Worm (Caenorhabditis elegans) whole organism, L2 larva: ENCODE data around the gene algn-2.
"Not testable (repeated sequence)": the region's sequence is repeated elsewhere in the genome, so short reads cannot be mapped to it uniquely, and the experiment has no call there.

Experiments used
- C34F6.9 ChIP-seq: fragments of 150-350 bp; optimal IDR thresholded peaks from 2 replicates; lab custom pipeline; 2014; ENCODE audit warnings: missing biosample characterization, missing genetic modification characterization
- F13H6.1 ChIP-seq: sonication (generic microtip); optimal IDR thresholded peaks from 2 replicates; lab custom pipeline; 2016; ENCODE audit warnings: missing genetic modification characterization, missing compliant biosample characterization
- R02D3.7 ChIP-seq: fragments of 150-350 bp; optimal IDR thresholded peaks from 2 replicates; lab custom pipeline; 2014; ENCODE audit warnings: missing biosample characterization, missing genetic modification characterization
- Y55F3AM.14 ChIP-seq: fragments of 200-800 bp; sonication (Bioruptor generic); optimal IDR thresholded peaks from 2 replicates; lab custom pipeline; 2018; ENCODE audit warnings: mild to moderate bottlenecking, missing genetic modification characterization, missing compliant biosample characterization
- aly-2 ChIP-seq: fragments of 150-350 bp; optimal IDR thresholded peaks from 2 replicates; lab custom pipeline; 2014; ENCODE audit warnings: missing biosample characterization, missing genetic modification characterization
- blmp-1 ChIP-seq: sonication (generic microtip); optimal IDR thresholded peaks from 2 replicates; lab custom pipeline; 2017; ENCODE audit warnings: missing genetic modification characterization, mild to moderate bottlenecking, missing compliant biosample characterization, antibody characterized with exemption, moderate library complexity; ENCODE audit not compliant: insufficient read depth
- ceh-16 ChIP-seq: fragments of 150-350 bp; optimal IDR thresholded peaks from 2 replicates; lab custom pipeline; 2014; ENCODE audit warnings: missing biosample characterization, missing genetic modification characterization
- ceh-82 ChIP-seq: fragments of 150-350 bp; optimal IDR thresholded peaks from 2 replicates; lab custom pipeline; 2014; ENCODE audit warnings: missing biosample characterization, missing genetic modification characterization
- crh-2 ChIP-seq: sonication (generic microtip); optimal IDR thresholded peaks from 2 replicates; lab custom pipeline; 2017; ENCODE audit warnings: missing biosample characterization, missing genetic modification characterization
- dmd-4 ChIP-seq: sonication (generic microtip); optimal IDR thresholded peaks from 2 replicates; lab custom pipeline; 2017; ENCODE audit warnings: missing biosample characterization, missing genetic modification characterization
- egl-27 ChIP-seq: sonication (generic microtip); optimal IDR thresholded peaks from 3 replicates; lab custom pipeline; 2017; ENCODE audit warnings: missing biosample characterization, missing genetic modification reagents, missing genetic modification characterization
- elt-1 ChIP-seq: fragments of 150-350 bp; optimal IDR thresholded peaks from 2 replicates; lab custom pipeline; 2014; ENCODE audit warnings: missing biosample characterization, missing genetic modification characterization
- elt-3 ChIP-seq: sonication (generic microtip); optimal IDR thresholded peaks from 2 replicates; lab custom pipeline; 2017; ENCODE audit warnings: missing biosample characterization, missing genetic modification characterization
- gmeb-1 ChIP-seq: fragments of 150-350 bp; optimal IDR thresholded peaks from 2 replicates; lab custom pipeline; 2014; ENCODE audit warnings: missing biosample characterization, missing genetic modification characterization
- lin-11 ChIP-seq: fragments of 150-350 bp; sonication (generic microtip); optimal IDR thresholded peaks from 2 replicates; lab custom pipeline; 2014; ENCODE audit warnings: missing biosample characterization, missing genetic modification characterization, inconsistent platforms, mixed read lengths
- lin-13 ChIP-seq: fragments of 150-350 bp; optimal IDR thresholded peaks from 2 replicates; lab custom pipeline; 2014; ENCODE audit warnings: missing biosample characterization, missing genetic modification reagents, missing genetic modification characterization
- lsy-2 ChIP-seq, 2 experiments: fragments of 150-350 bp in 1 of 2; sonication (generic microtip) in 1 of 2; optimal IDR thresholded peaks; 2 replicates each; lab custom pipeline; 2014 to 2017; ENCODE audit warnings: missing biosample characterization in 2 of 2, missing genetic modification characterization in 2 of 2
- mab-5 ChIP-seq: fragments of 150-350 bp; optimal IDR thresholded peaks from 2 replicates; lab custom pipeline; 2014; ENCODE audit warnings: missing biosample characterization, missing genetic modification characterization
- mbf-1 ChIP-seq: sonication (generic microtip); optimal IDR thresholded peaks from 2 replicates; lab custom pipeline; 2017; ENCODE audit warnings: missing biosample characterization, missing genetic modification characterization
- mdl-1 ChIP-seq, 2 experiments: fragments of 150-350 bp in 1 of 2; sonication (generic microtip) in 1 of 2; optimal IDR thresholded peaks; 2 replicates each; lab custom pipeline; 2017; ENCODE audit warnings: missing biosample characterization in 2 of 2, missing genetic modification characterization in 2 of 2
- nhr-11 ChIP-seq: fragments of 150-350 bp; optimal IDR thresholded peaks from 2 replicates; lab custom pipeline; 2014; ENCODE audit warnings: missing biosample characterization, missing genetic modification characterization
- nhr-129 ChIP-seq: fragments of 150-350 bp; optimal IDR thresholded peaks from 2 replicates; lab custom pipeline; 2014; ENCODE audit warnings: missing biosample characterization, missing genetic modification characterization
- nhr-21 ChIP-seq: fragments of 150-350 bp; optimal IDR thresholded peaks from 2 replicates; lab custom pipeline; 2014; ENCODE audit warnings: missing biosample characterization, missing genetic modification characterization
- nhr-23 ChIP-seq: fragments of 150-350 bp; optimal IDR thresholded peaks from 2 replicates; lab custom pipeline; 2014; ENCODE audit warnings: missing biosample characterization, missing genetic modification reagents, missing genetic modification characterization
- nhr-237 ChIP-seq: fragments of 150-350 bp; optimal IDR thresholded peaks from 2 replicates; lab custom pipeline; 2014; ENCODE audit warnings: missing biosample characterization, missing genetic modification characterization
- nhr-25 ChIP-seq: fragments of 150-350 bp; sonication (generic microtip); optimal IDR thresholded peaks from 3 replicates; lab custom pipeline; 2014; ENCODE audit warnings: missing biosample characterization, missing genetic modification characterization
- nhr-77 ChIP-seq: fragments of 150-350 bp; optimal IDR thresholded peaks from 2 replicates; lab custom pipeline; 2014; ENCODE audit warnings: missing biosample characterization, missing genetic modification characterization
- peb-1 ChIP-seq: fragments of 150-350 bp; optimal IDR thresholded peaks from 2 replicates; lab custom pipeline; 2014; ENCODE audit warnings: missing biosample characterization, missing genetic modification characterization
- sem-4 ChIP-seq: fragments of 150-350 bp; optimal IDR thresholded peaks from 2 replicates; lab custom pipeline; 2014; ENCODE audit warnings: missing biosample characterization, missing genetic modification reagents, missing genetic modification characterization
- skn-1 ChIP-seq: sonication (generic microtip); optimal IDR thresholded peaks from 2 replicates; lab custom pipeline; 2017; ENCODE audit warnings: missing biosample characterization, missing genetic modification characterization
- sma-3 ChIP-seq: sonication (generic microtip); optimal IDR thresholded peaks from 2 replicates; lab custom pipeline; 2016; ENCODE audit warnings: missing genetic modification reagents, missing genetic modification characterization, missing compliant biosample characterization
- sma-9 ChIP-seq, 2 experiments: fragments of 150-350 bp in 1 of 2; sonication (generic microtip) in 1 of 2; optimal IDR thresholded peaks; 2 replicates each; lab custom pipeline; 2014 to 2016; ENCODE audit warnings: missing genetic modification characterization in 2 of 2, mild to moderate bottlenecking in 1 of 2, missing biosample characterization in 1 of 2, missing compliant biosample characterization in 1 of 2, missing genetic modification reagents in 1 of 2, moderate library complexity in 1 of 2
- unc-39 ChIP-seq: fragments of 150-350 bp; optimal IDR thresholded peaks from 2 replicates; lab custom pipeline; 2014; ENCODE audit warnings: missing biosample characterization, missing genetic modification characterization
- unc-55 ChIP-seq: fragments of 150-350 bp; sonication (generic microtip); optimal IDR thresholded peaks from 3 replicates; lab custom pipeline; 2014; ENCODE audit warnings: missing biosample characterization, missing genetic modification reagents, missing genetic modification characterization
- unc-62 ChIP-seq: fragments of 150-350 bp; optimal IDR thresholded peaks from 2 replicates; lab custom pipeline; 2014; ENCODE audit warnings: missing biosample characterization, missing genetic modification reagents, missing genetic modification characterization
- zag-1 ChIP-seq: fragments of 150-350 bp; optimal IDR thresholded peaks from 2 replicates; lab custom pipeline; 2014; ENCODE audit warnings: missing biosample characterization, missing genetic modification characterization
- ztf-1 ChIP-seq: fragments of 200-800 bp; sonication (Bioruptor generic); conservative IDR thresholded peaks from 2 replicates; pipeline ENCODE4 v1.3.6; 2022; ENCODE audit warnings: missing genetic modification characterization, missing compliant biosample characterization
- ztf-11 ChIP-seq: sonication (generic microtip); optimal IDR thresholded peaks from 2 replicates; lab custom pipeline; 2017; ENCODE audit warnings: missing biosample characterization, missing genetic modification characterization
- ztf-4 ChIP-seq: fragments of 150-350 bp; optimal IDR thresholded peaks from 2 replicates; lab custom pipeline; 2014; ENCODE audit warnings: missing biosample characterization, missing genetic modification characterization

The algn-2 gene

DNA sequence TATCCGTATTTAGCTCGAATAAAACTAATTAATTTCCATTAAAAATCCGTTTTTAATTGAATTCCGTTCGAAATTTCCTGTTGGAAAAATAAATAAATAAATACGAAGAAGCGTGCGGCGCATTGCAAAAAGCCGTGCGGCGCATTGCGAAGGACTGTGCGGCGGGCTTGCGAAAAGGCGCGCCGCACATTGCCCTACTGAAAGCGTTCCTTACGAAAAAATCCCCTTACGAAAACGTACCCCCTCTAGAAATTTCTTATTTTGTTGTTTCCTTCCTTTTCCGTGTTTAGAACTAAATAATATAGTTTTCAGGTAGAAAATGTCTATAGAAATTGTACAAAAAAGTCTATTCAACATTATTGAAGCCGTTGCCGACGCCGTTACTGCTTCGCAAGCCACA, 24.7 kb upstream of the algn-2 start, which contains the start of gene F09E5.8:
Gene F09E5.8 (plus strand): TSS at position 313 of the 400 bp plus-strand sequence.
- not testable (repeated sequence) for TF ChIP-seq unc-55 (GFP tag; lab: Kevin White, UChicago); ceh-16 (tag; lab: Kevin White, UChicago); elt-3 (tag; lab: Kevin White, UChicago)
- TF ChIP-seq, all 48 proteins: peak for 0; not testable (repeated sequence) for 48

DNA sequence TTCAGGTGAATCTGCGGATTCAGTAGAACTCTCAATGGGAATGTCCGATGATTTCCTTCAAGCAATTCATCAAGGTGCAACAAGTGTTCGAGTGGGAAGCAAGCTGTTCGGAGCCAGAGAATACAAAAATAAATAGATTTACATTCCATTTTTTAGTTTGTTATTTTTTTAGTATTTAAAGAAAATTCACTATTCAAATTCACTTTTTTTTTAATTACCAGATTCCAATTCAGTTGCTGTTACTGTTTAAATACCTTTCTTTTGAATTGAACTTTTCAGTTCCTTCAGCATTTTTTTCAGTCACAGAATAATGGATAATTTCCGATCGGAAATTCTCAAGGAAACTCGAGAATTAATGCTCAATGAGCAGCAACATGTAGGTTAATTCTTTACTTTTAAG, 23.3 kb upstream of the algn-2 start, which contains the start of gene F09E5.7:
Gene F09E5.7 (plus strand): TSS at position 301 of the 400 bp plus-strand sequence.
- TF ChIP-seq nhr-129 (no peak), peb-1 (tag; lab: Kevin White, UChicago) (no peak), zag-1 (tag; lab: Kevin White, UChicago) (no peak), crh-2 (no peak), ceh-16 (tag; lab: Kevin White, UChicago) (no peak), lsy-2 (tag; optimal IDR thresholded peaks at IDR 0.05; lab: Kevin White, UChicago) (no peak), unc-39 (tag; lab: Kevin White, UChicago) (no peak), sma-3 (GFP tag; lab: Kevin White, UChicago) (no peak), C34F6.9 (tag; lab: Kevin White, UChicago) (no peak), nhr-25 (tag; lab: Kevin White, UChicago) (no peak)

DNA sequence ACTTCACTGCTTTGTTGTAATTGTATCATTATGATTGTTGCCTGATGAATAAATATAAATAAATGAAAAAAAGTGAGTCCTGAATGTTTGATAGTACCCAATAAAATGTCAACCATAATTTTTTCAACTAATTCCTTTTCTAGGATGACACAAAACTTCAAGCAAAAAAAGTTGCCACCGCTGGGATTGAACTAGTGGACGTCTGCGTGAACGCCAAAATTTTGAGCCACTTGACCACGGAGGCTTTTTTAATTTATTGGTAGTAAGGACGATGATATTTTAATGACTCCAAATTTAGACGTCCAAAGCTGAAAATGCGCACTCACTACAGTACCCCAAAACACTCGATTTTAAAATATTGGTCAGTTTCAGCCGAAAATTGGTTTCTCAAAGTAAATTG, 21.4 kb upstream of the algn-2 start:
- no peak for TF ChIP-seq nhr-11
- no peak for TF ChIP-seq dmd-4 (tag; lab: Kevin White, UChicago)
- peak; percentile 22 for TF ChIP-seq sma-3 (GFP tag; lab: Kevin White, UChicago)
- peak; percentile 17 for TF ChIP-seq sma-9 (GFP tag; optimal IDR thresholded peaks at IDR 0.05; lab: Kevin White, UChicago)
- no peak for TF ChIP-seq sma-9 (tag; optimal IDR thresholded peaks at IDR 0.05; lab: Kevin White, UChicago)
- no peak for TF ChIP-seq nhr-77 (tag; lab: Kevin White, UChicago)
- peak; percentile 25 for TF ChIP-seq Y55F3AM.14 (GFP tag; lab: Kevin White, UChicago)
- TF ChIP-seq elt-3 (tag; lab: Kevin White, UChicago), result no peak
- TF ChIP-seq lsy-2 (tag; optimal IDR thresholded peaks at IDR 0.05; lab: Kevin White, UChicago), result peak in 1 of 2 experiments; percentile 22
- TF ChIP-seq nhr-23 (tag; lab: Kevin White, UChicago), result no peak

DNA sequence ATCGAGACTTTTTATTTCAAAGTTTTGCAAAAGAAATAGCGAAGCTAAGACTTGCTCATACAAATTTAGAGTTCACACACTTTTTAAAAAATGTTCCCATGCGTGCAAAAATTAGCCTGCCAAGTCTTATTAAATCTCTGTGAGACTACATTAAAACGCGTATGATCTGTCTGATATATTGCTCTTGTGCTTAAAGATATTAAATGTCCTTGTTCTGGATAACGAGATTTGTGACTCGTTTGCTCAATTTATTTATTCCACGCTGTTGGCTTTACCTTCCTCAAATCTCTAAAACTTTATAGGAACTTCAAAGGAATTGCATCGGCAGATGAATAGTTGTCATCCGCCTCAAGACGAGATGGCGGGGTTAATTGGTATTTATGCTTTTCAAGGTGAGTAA, 19.7 kb upstream of the algn-2 start, which contains the start of gene srg-69:
Gene srg-69 (plus strand): TSS at position 301 of the 400 bp plus-strand sequence.
- TF ChIP-seq mab-5 (tag; lab: Kevin White, UChicago) (no peak), R02D3.7 (no peak), nhr-23 (tag; lab: Kevin White, UChicago) (no peak), ztf-4 (tag; lab: Kevin White, UChicago) (no peak), elt-1 (tag; lab: Kevin White, UChicago) (no peak), sma-9 (GFP tag; optimal IDR thresholded peaks at IDR 0.05; lab: Kevin White, UChicago) (no peak), sma-9 (tag; optimal IDR thresholded peaks at IDR 0.05; lab: Kevin White, UChicago) (no peak)
- TF ChIP-seq, all 48 proteins: peak for 0

DNA sequence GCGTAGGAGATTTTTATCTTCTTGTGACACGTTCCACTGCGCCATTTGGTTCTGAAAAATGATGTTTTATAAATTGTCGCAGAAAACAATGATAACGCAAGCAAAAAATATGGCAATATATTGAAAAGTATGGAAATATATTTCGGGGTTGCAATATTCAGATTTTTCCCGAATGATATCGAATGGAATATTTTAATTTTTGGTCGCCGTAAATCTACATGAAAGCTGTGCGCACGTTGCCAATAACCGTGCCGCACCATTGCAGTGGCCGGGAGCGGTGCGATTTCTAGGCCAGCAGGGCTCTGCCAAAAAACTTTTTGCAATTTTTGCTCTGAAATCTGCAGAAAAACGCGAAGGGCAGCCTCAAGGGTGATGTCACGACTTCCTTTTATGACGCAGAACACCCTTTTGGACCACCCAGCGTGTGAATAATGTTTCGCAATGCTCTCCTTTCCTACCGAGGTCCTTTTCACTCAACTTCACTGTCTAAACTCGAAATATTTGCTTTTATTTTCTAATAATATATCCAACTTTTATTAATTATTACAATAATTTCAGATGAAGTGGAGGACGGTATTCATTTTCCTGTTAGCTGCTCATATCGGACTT, 16.8 kb upstream of the algn-2 start, which contains the start of the genes F09E5.11 and bmy-1:
Gene F09E5.11 (minus strand): TSS at position 51 of the 609 bp plus-strand sequence.
Gene bmy-1 (plus strand): TSS at position 559 of the 609 bp plus-strand sequence.
- TF ChIP-seq lin-11 (tag; lab: Kevin White, UChicago) (peak; percentile 89), egl-27 (tag; lab: Kevin White, UChicago) (no peak), lsy-2 (tag; optimal IDR thresholded peaks at IDR 0.05; lab: Kevin White, UChicago) (peak; percentile 59 to 85), gmeb-1 (peak; percentile 83), ztf-11 (tag; lab: Kevin White, UChicago) (no peak), crh-2 (peak; percentile 81), ceh-82 (peak; percentile 43), ztf-1 (GFP tag; lab: Robert Waterston, UW) (no peak), aly-2 (no peak), unc-62 (no peak), nhr-25 (tag; lab: Kevin White, UChicago) (peak; percentile 53), ceh-16 (tag; lab: Kevin White, UChicago) (peak; percentile 19), nhr-21 (tag; lab: Kevin White, UChicago) (peak; percentile 64), unc-55 (GFP tag; lab: Kevin White, UChicago) (peak; percentile 94), sem-4 (tag; lab: Kevin White, UChicago) (peak; percentile 76), mab-5 (tag; lab: Kevin White, UChicago) (peak; percentile 56), nhr-77 (tag; lab: Kevin White, UChicago) (no peak), nhr-129 (peak; percentile 80), ztf-4 (tag; lab: Kevin White, UChicago) (peak; percentile 63), R02D3.7 (peak; percentile 87), zag-1 (tag; lab: Kevin White, UChicago) (peak; percentile 72), nhr-237 (tag; lab: Kevin White, UChicago) (peak; percentile 52), elt-3 (tag; lab: Kevin White, UChicago) (no peak), sma-9 (GFP tag; optimal IDR thresholded peaks at IDR 0.05; lab: Kevin White, UChicago) (peak; percentile 79), sma-9 (tag; optimal IDR thresholded peaks at IDR 0.05; lab: Kevin White, UChicago) (no peak), lin-13 (peak; percentile 86), F13H6.1 (peak; percentile 83), sma-3 (GFP tag; lab: Kevin White, UChicago) (peak; percentile 83), blmp-1 (tag; lab: Kevin White, UChicago) (peak; percentile 10), mbf-1 (tag; lab: Kevin White, UChicago) (no peak), skn-1 (tag; lab: Kevin White, UChicago) (peak; percentile 41), C34F6.9 (tag; lab: Kevin White, UChicago) (peak; percentile 84), mdl-1 (tag; optimal IDR thresholded peaks at IDR 0.05; lab: Kevin White, UChicago) (peak in 1 of 2 experiments; percentile 51)
